Worm (Caenorhabditis elegans): Measurements from ENCODE around the gene R05F9.11.

- TF ChIP-seq ztf-11 (tag; optimal IDR thresholded peaks at IDR 0.05): no peak
- TF ChIP-seq pha-4 (tag; optimal IDR thresholded peaks at IDR 0.05): no peak
- TF ChIP-seq flh-1 (GFP tag; optimal IDR thresholded peaks at IDR 0.05): no peak
- no peak for TF ChIP-seq nhr-28 (tag; optimal IDR thresholded peaks at IDR 0.05)
- no peak for TF ChIP-seq nhr-12 (tag; optimal IDR thresholded peaks at IDR 0.05)
- no peak for TF ChIP-seq bed-3 (GFP tag; optimal IDR thresholded peaks at IDR 0.05)
These were observed 39.6 kb downstream of the R05F9.11 start, which contains the start of gene F11G11.15 for ce11 chrII:4874335-4874861.
